Fruit fly (Drosophila melanogaster) whole organism, embryonic: ENCODE measurements around the gene CG5068.

Source experiments
- Adf1 ChIP-seq: fragments of 200-800 bp; sonication (Bioruptor generic); IDR thresholded peaks from 2 replicates; pipeline ENCODE4 v1.3.6; 2022; ENCODE audit warnings: missing biosample characterization, missing genetic modification characterization
- Atf-2 ChIP-seq: fragments of 200-800 bp; sonication (Bioruptor generic); optimal IDR thresholded peaks from 2 replicates; lab custom pipeline; 2016; ENCODE audit warnings: missing biosample characterization, missing genetic modification characterization
- BEAF-32 ChIP-seq: fragments of 200-800 bp; sonication (Bioruptor generic); optimal IDR thresholded peaks from 3 replicates; lab custom pipeline; 2017; ENCODE audit warnings: missing biosample characterization, missing genetic modification characterization, mild to moderate bottlenecking, moderate library complexity, missing genetic modification reagents
- CG10654 ChIP-seq: fragments of 200-800 bp; sonication (Bioruptor generic); optimal IDR thresholded peaks from 2 replicates; lab custom pipeline; 2016; ENCODE audit warnings: missing biosample characterization, missing genetic modification characterization
- CG10959 ChIP-seq: fragments of 200-800 bp; sonication (Bioruptor generic); IDR thresholded peaks from 2 replicates; pipeline ENCODE4 v1.3.6; 2022; ENCODE audit warnings: missing biosample characterization, missing genetic modification characterization
- CG11398 ChIP-seq: fragments of 200-800 bp; sonication (Bioruptor generic); optimal IDR thresholded peaks from 2 replicates; lab custom pipeline; 2016; ENCODE audit warnings: missing biosample characterization, missing genetic modification characterization
- CG12236 ChIP-seq: fragments of 200-800 bp; sonication (Bioruptor generic); optimal IDR thresholded peaks from 2 replicates; lab custom pipeline; 2016; ENCODE audit warnings: missing biosample characterization, missing genetic modification characterization
- CG13123 ChIP-seq: fragments of 200-800 bp; sonication (Bioruptor generic); optimal IDR thresholded peaks from 2 replicates; lab custom pipeline; 2016; ENCODE audit warnings: missing biosample characterization, missing genetic modification characterization
- CG14710 ChIP-seq: fragments of 200-800 bp; sonication (Bioruptor generic); optimal IDR thresholded peaks from 3 replicates; lab custom pipeline; 2019; ENCODE audit warnings: missing biosample characterization, mild to moderate bottlenecking, missing genetic modification characterization, moderate library complexity
- CG15011 ChIP-seq: fragments of 200-800 bp; sonication (Bioruptor generic); optimal IDR thresholded peaks from 3 replicates; lab custom pipeline; 2018; ENCODE audit warnings: missing biosample characterization, mild to moderate bottlenecking, missing genetic modification characterization
- CG16815 ChIP-seq: fragments of 200-800 bp; sonication (Bioruptor generic); optimal IDR thresholded peaks from 3 replicates; lab custom pipeline; 2017; ENCODE audit warnings: missing biosample characterization, mild to moderate bottlenecking, missing genetic modification characterization
- CG17361 ChIP-seq: fragments of 200-800 bp; sonication (Bioruptor generic); IDR thresholded peaks from 3 replicates; pipeline ENCODE4 v1.3.6; 2022; ENCODE audit warnings: missing biosample characterization, missing genetic modification characterization
- CG18262 ChIP-seq: fragments of 200-800 bp; optimal IDR thresholded peaks from 3 replicates; lab custom pipeline; 2019; ENCODE audit warnings: missing biosample characterization, mild to moderate bottlenecking, missing genetic modification characterization, moderate library complexity
- CG2202 ChIP-seq: fragments of 200-800 bp; sonication (Bioruptor generic); optimal IDR thresholded peaks from 2 replicates; lab custom pipeline; 2018; ENCODE audit warnings: missing biosample characterization, mild to moderate bottlenecking, missing genetic modification characterization
- CG30431 ChIP-seq: fragments of 200-800 bp; sonication (Bioruptor generic); optimal IDR thresholded peaks from 2 replicates; lab custom pipeline; 2017; ENCODE audit warnings: missing biosample characterization, missing genetic modification characterization
- CG34376 ChIP-seq: fragments of 200-800 bp; sonication (Bioruptor generic); optimal IDR thresholded peaks from 2 replicates; lab custom pipeline; 2018; ENCODE audit warnings: missing biosample characterization, mild to moderate bottlenecking, missing genetic modification characterization
- CG42726 ChIP-seq: fragments of 200-800 bp; sonication (Bioruptor generic); IDR thresholded peaks from 2 replicates; pipeline ENCODE4 v1.3.6; 2022; ENCODE audit warnings: missing biosample characterization, missing genetic modification characterization; ENCODE audit not compliant: partially characterized antibody
- CG7745 ChIP-seq: fragments of 200-800 bp; sonication (Bioruptor generic); optimal IDR thresholded peaks from 2 replicates; lab custom pipeline; 2018; ENCODE audit warnings: missing biosample characterization, mild to moderate bottlenecking, missing genetic modification characterization, moderate library complexity
- CrebB ChIP-seq: fragments of 200-800 bp; sonication (Bioruptor generic); optimal IDR thresholded peaks from 3 replicates; lab custom pipeline; 2018; ENCODE audit warnings: missing biosample characterization, mild to moderate bottlenecking, missing genetic modification characterization
- Dad ChIP-seq: fragments of 200-800 bp; sonication (Bioruptor generic); optimal IDR thresholded peaks from 3 replicates; lab custom pipeline; 2016; ENCODE audit warnings: missing biosample characterization, missing genetic modification characterization
- Dfd ChIP-seq, 2 experiments: fragments of >200 bp; optimal IDR thresholded peaks; 2 replicates each; lab custom pipeline; 2017; ENCODE audit warnings: missing biosample characterization in 2 of 2, missing genetic modification characterization in 2 of 2
- Eip74EF ChIP-seq, 2 experiments: fragments of 200-800 bp in 1 of 2; fragments of >200 bp in 1 of 2; sonication (Bioruptor generic) in 1 of 2; optimal IDR thresholded peaks; 2 replicates each; lab custom pipeline; 2017 to 2019; ENCODE audit warnings: missing biosample characterization in 2 of 2, missing genetic modification characterization in 2 of 2, mild to moderate bottlenecking in 1 of 2, moderate library complexity in 1 of 2
- Elba2 ChIP-seq: fragments of 200-800 bp; sonication (Bioruptor generic); optimal IDR thresholded peaks from 3 replicates; lab custom pipeline; 2016; ENCODE audit warnings: missing biosample characterization, missing genetic modification characterization
- GATAe ChIP-seq: fragments of 200-800 bp; sonication (Bioruptor generic); conservative IDR thresholded peaks from 2 replicates; pipeline ENCODE4 v1.3.6; 2022; ENCODE audit warnings: missing biosample characterization, missing genetic modification characterization
- HLH3B ChIP-seq: fragments of 200-800 bp; sonication (Bioruptor generic); IDR thresholded peaks from 2 replicates; pipeline ENCODE4 v1.3.6; 2022; ENCODE audit warnings: missing biosample characterization, missing genetic modification characterization
- MTF-1 ChIP-seq: fragments of 200-800 bp; sonication (Bioruptor generic); optimal IDR thresholded peaks from 2 replicates; lab custom pipeline; 2018; ENCODE audit warnings: missing biosample characterization, mild to moderate bottlenecking, missing genetic modification characterization, borderline replicate concordance
- Mes4 ChIP-seq: fragments of 200-800 bp; sonication (Bioruptor generic); optimal IDR thresholded peaks from 2 replicates; lab custom pipeline; 2016; ENCODE audit warnings: missing biosample characterization, missing genetic modification characterization
- Side ChIP-seq: fragments of 200-800 bp; sonication (Bioruptor generic); optimal IDR thresholded peaks from 2 replicates; lab custom pipeline; 2016; ENCODE audit warnings: missing biosample characterization, missing genetic modification characterization
- Sin3A ChIP-seq: fragments of >200 bp; optimal IDR thresholded peaks from 2 replicates; lab custom pipeline; 2018
- Sox102F ChIP-seq: fragments of 200-800 bp; sonication (Bioruptor generic); optimal IDR thresholded peaks from 2 replicates; lab custom pipeline; 2018; ENCODE audit warnings: missing biosample characterization, mild to moderate bottlenecking, missing genetic modification characterization, moderate library complexity
- bab2 ChIP-seq: fragments of 200-800 bp; sonication (Bioruptor generic); optimal IDR thresholded peaks from 2 replicates; lab custom pipeline; 2016; ENCODE audit warnings: missing biosample characterization, missing genetic modification characterization
- cato ChIP-seq: fragments of 200-800 bp; sonication (Bioruptor generic); optimal IDR thresholded peaks from 2 replicates; lab custom pipeline; 2016; ENCODE audit warnings: missing biosample characterization, missing genetic modification characterization, borderline replicate concordance
- chinmo ChIP-seq: fragments of 200-800 bp; sonication (Bioruptor generic); IDR thresholded peaks from 4 replicates; pipeline ENCODE4 v1.3.6; 2022; ENCODE audit warnings: missing biosample characterization, missing genetic modification characterization; ENCODE audit not compliant: partially characterized antibody
- dmrt11E ChIP-seq: fragments of 200-800 bp; sonication (Bioruptor generic); optimal IDR thresholded peaks from 3 replicates; lab custom pipeline; 2018; ENCODE audit warnings: missing biosample characterization, mild to moderate bottlenecking, missing genetic modification characterization, moderate library complexity
- esg ChIP-seq: fragments of 200-800 bp; sonication (Bioruptor generic); conservative IDR thresholded peaks from 2 replicates; pipeline ENCODE4 v1.3.6; 2022; ENCODE audit warnings: missing biosample characterization, missing genetic modification characterization
- jing ChIP-seq: fragments of 200-800 bp; sonication (Bioruptor generic); optimal IDR thresholded peaks from 2 replicates; lab custom pipeline; 2018; ENCODE audit warnings: missing biosample characterization, mild to moderate bottlenecking, missing genetic modification characterization
- jumu ChIP-seq: fragments of 200-800 bp; sonication (Bioruptor generic); optimal IDR thresholded peaks from 3 replicates; lab custom pipeline; 2016; ENCODE audit warnings: missing biosample characterization, missing genetic modification characterization
- lbe ChIP-seq: fragments of 200-800 bp; sonication (Bioruptor generic); optimal IDR thresholded peaks from 2 replicates; lab custom pipeline; 2016; ENCODE audit warnings: missing biosample characterization, mild to moderate bottlenecking, missing genetic modification characterization
- luna ChIP-seq: fragments of 200-800 bp; sonication (Bioruptor generic); optimal IDR thresholded peaks from 2 replicates; lab custom pipeline; 2016; ENCODE audit warnings: missing biosample characterization, missing genetic modification characterization
- nau ChIP-seq: fragments of 200-800 bp; sonication (Bioruptor generic); optimal IDR thresholded peaks from 3 replicates; lab custom pipeline; 2017; ENCODE audit warnings: missing biosample characterization, mild to moderate bottlenecking, missing genetic modification characterization, missing genetic modification reagents
- org-1 ChIP-seq: fragments of 200-800 bp; sonication (Bioruptor generic); optimal IDR thresholded peaks from 2 replicates; lab custom pipeline; 2017; ENCODE audit warnings: missing biosample characterization, missing genetic modification characterization
- prd ChIP-seq, 3 experiments: fragments of >200 bp in 2 of 3; fragments of 200-800 bp in 1 of 3; sonication (Bioruptor generic) in 1 of 3; optimal IDR thresholded peaks in 2 of 3; IDR thresholded peaks in 1 of 3; 2 replicates in 2 of 3; 3 replicates in 1 of 3; pipeline versions ENCODE4 v1.3.6 to Lab custom; 2017 to 2022; ENCODE audit warnings: missing biosample characterization in 1 of 3, missing genetic modification characterization in 1 of 3
- repo ChIP-seq: fragments of 200-800 bp; sonication (Bioruptor generic); optimal IDR thresholded peaks from 2 replicates; lab custom pipeline; 2016; ENCODE audit warnings: missing biosample characterization, missing genetic modification characterization
- seq ChIP-seq: fragments of 200-800 bp; sonication (Bioruptor generic); IDR thresholded peaks from 2 replicates; pipeline ENCODE4 v1.3.6; 2022; ENCODE audit warnings: missing biosample characterization, missing genetic modification characterization
- sim ChIP-seq: fragments of 200-800 bp; sonication (Bioruptor generic); IDR thresholded peaks from 2 replicates; pipeline ENCODE4 v1.3.6; 2022; ENCODE audit warnings: missing biosample characterization, missing genetic modification characterization
- slou ChIP-seq: fragments of 200-800 bp; sonication (Bioruptor generic); optimal IDR thresholded peaks from 3 replicates; lab custom pipeline; 2016; ENCODE audit warnings: missing biosample characterization, missing genetic modification characterization
- tio ChIP-seq: fragments of 200-800 bp; sonication (Bioruptor generic); optimal IDR thresholded peaks from 2 replicates; lab custom pipeline; 2017; ENCODE audit warnings: missing biosample characterization, missing genetic modification characterization, inconsistent platforms
- tup ChIP-seq: fragments of 200-800 bp; sonication (Bioruptor generic); optimal IDR thresholded peaks from 2 replicates; lab custom pipeline; 2016; ENCODE audit warnings: missing biosample characterization, mild to moderate bottlenecking, missing genetic modification characterization, moderate library complexity
- twi ChIP-seq: fragments of 200-800 bp; optimal IDR thresholded peaks from 2 replicates; lab custom pipeline; 2019; ENCODE audit warnings: missing biosample characterization, mild to moderate bottlenecking, missing genetic modification characterization, moderate library complexity
- vfl ChIP-seq: fragments of 200-800 bp; sonication (Bioruptor generic); optimal IDR thresholded peaks from 2 replicates; lab custom pipeline; 2016; ENCODE audit warnings: missing biosample characterization, missing genetic modification characterization
- vvl ChIP-seq: fragments of 200-800 bp; sonication (Bioruptor generic); IDR thresholded peaks from 2 replicates; pipeline ENCODE4 v1.3.6; 2022; ENCODE audit warnings: missing biosample characterization, missing genetic modification characterization

The CG5068 gene

DNA sequence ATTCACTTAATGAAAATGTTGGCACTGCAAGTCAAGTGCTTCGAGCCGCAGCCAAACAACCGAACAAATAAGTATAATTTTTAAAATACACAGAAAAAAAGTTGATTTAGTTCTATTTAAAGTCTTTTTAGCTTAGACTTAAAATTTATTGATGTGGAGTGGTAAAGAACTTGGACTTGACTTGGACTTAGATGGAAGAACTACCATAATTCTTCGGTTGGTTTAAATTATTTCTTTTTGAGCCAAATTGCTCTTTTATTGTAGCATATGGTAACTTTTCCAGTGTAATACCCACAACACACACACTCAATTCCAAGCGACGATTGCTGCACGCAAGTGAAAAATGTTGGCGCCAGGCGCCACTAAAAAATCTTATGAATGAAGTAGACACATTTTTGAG is 41.5 kb downstream of the CG5068 start (continued):
- TF ChIP-seq dmrt11E (tag; lab: Kevin White, UChicago) (peak; percentile 85), cato (no peak), CG16815 (GFP tag; lab: Kevin White, UChicago) (peak; percentile 36), CG15011 (GFP tag; lab: Kevin White, UChicago) (no peak), Elba2 (GFP tag; lab: Kevin White, UChicago) (no peak), repo (GFP tag; lab: Kevin White, UChicago) (no peak), CG18262 (tag; lab: Kevin White, UChicago) (peak; percentile 62), nau (GFP tag; lab: Kevin White, UChicago) (no peak), Mes4 (GFP tag; lab: Kevin White, UChicago) (peak; percentile 17), tio (GFP tag; lab: Kevin White, UChicago) (no peak), Sin3A (lab: Kevin White, UChicago) (no peak), CG13123 (no peak), esg (GFP tag; lab: Robert Waterston, UW) (peak; percentile 31; the same call in 1 of the 2 replicates), CG10959 (GFP tag; lab: Robert Waterston, UW) (peak; percentile 72), tup (GFP tag; lab: Kevin White, UChicago) (no peak), CG12236 (no peak), chinmo (GFP tag; lab: Robert Waterston, UW) (no peak), luna (GFP tag; lab: Kevin White, UChicago) (no peak), CG42726 (no peak), Dad (GFP tag; lab: Kevin White, UChicago) (no peak), BEAF-32 (no peak), CG7745 (tag; lab: Kevin White, UChicago) (no peak), GATAe (GFP tag; lab: Robert Waterston, UW) (no peak), seq (GFP tag; lab: Robert Waterston, UW) (no peak), CG30431 (GFP tag; lab: Kevin White, UChicago) (peak; percentile 33), twi (tag; lab: Kevin White, UChicago) (peak; percentile 46), CG10654 (GFP tag; lab: Kevin White, UChicago) (no peak), CG34376 (GFP tag; lab: Kevin White, UChicago) (no peak), MTF-1 (GFP tag; lab: Kevin White, UChicago) (no peak), Atf-2 (peak; percentile 44), Dfd (GFP tag; optimal IDR thresholded peaks at IDR 0.05; lab: Kevin White, UChicago) (no peak), sim (GFP tag; lab: Robert Waterston, UW) (no peak), Sox102F (GFP tag; lab: Kevin White, UChicago) (peak; percentile 62), Eip74EF (GFP tag; optimal IDR thresholded peaks at IDR 0.05; lab: Kevin White, UChicago) (no peak), lbe (no peak), Side (GFP tag; lab: Kevin White, UChicago) (peak; percentile 5), jumu (no peak), Adf1 (GFP tag; lab: Robert Waterston, UW) (no peak), slou (no peak), CG14710 (tag; lab: Kevin White, UChicago) (peak; percentile 58), HLH3B (GFP tag; lab: Robert Waterston, UW) (peak; percentile 59; the same call in 1 of the 2 replicates), CG2202 (tag; lab: Kevin White, UChicago) (peak; percentile 53), prd (optimal IDR thresholded peaks at IDR 0.05; lab: Kevin White, UChicago) (no peak), prd (GFP tag; IDR thresholded peaks at IDR 0.05; lab: Robert Waterston, UW) (peak; percentile 61; the same call in 2 of the 3 replicates), vfl (GFP tag; lab: Kevin White, UChicago) (no peak), vvl (peak; percentile 22; the same call in 1 of the 2 replicates), CG17361 (GFP tag; lab: Robert Waterston, UW) (0 out of 3 replicates have a peak, but pooled peaks have one; percentile 25), CG11398 (GFP tag; lab: Kevin White, UChicago) (peak; percentile 8), bab2 (GFP tag; lab: Kevin White, UChicago) (peak; percentile 51), jing (GFP tag; lab: Kevin White, UChicago) (peak; percentile 12), org-1 (no peak), CrebB (no peak)
